Worm (Caenorhabditis elegans) whole organism, midembryonic: ENCODE measurements around the gene acs-5.

Experiments
- flt-1 ChIP-seq: fragments of 200-800 bp; sonication (Bioruptor generic); IDR thresholded peaks from 2 replicates; pipeline ENCODE4 v1.3.6; 2022; ENCODE audit warnings: missing genetic modification characterization, missing compliant biosample characterization
- ref-1 ChIP-seq: fragments of 200-800 bp; sonication (Bioruptor generic); conservative IDR thresholded peaks from 2 replicates; pipeline ENCODE4 v1.3.6; 2022; ENCODE audit warnings: missing genetic modification reagents, missing genetic modification characterization, missing compliant biosample characterization

- TF ChIP-seq flt-1 (GFP tag; lab: Robert Waterston, UW) = no peak
- TF ChIP-seq ref-1 (GFP tag; lab: Robert Waterston, UW) = no peak
Measured at ce11 chrIII:13540791-13541190, 2.5 kb downstream of the acs-5 start.
